Worm (Caenorhabditis elegans) whole organism, late embryonic: ENCODE data around the gene C26D10.3.

Experiments used
- ceh-22 ChIP-seq: sonication (generic microtip); optimal IDR thresholded peaks from 2 replicates; lab custom pipeline; 2017; ENCODE audit warnings: missing biosample characterization, missing genetic modification characterization
- ceh-45 ChIP-seq: fragments of 200-800 bp; sonication (Bioruptor generic); IDR thresholded peaks from 2 replicates; pipeline ENCODE4 v1.3.6; 2022; ENCODE audit warnings: missing genetic modification reagents, missing genetic modification characterization, missing compliant biosample characterization
- elt-2 ChIP-seq: sonication (generic microtip); optimal IDR thresholded peaks from 2 replicates; lab custom pipeline; 2016; ENCODE audit warnings: missing genetic modification reagents, missing genetic modification characterization, missing compliant biosample characterization
- lim-6 ChIP-seq: sonication (generic microtip); optimal IDR thresholded peaks from 2 replicates; lab custom pipeline; 2016; ENCODE audit warnings: missing genetic modification characterization, missing compliant biosample characterization
- nhr-11 ChIP-seq: fragments of 150-350 bp; optimal IDR thresholded peaks from 2 replicates; lab custom pipeline; 2014; ENCODE audit warnings: missing biosample characterization, missing genetic modification characterization
- nhr-232 ChIP-seq: sonication (generic microtip); optimal IDR thresholded peaks from 2 replicates; lab custom pipeline; 2016; ENCODE audit warnings: missing genetic modification characterization, missing compliant biosample characterization
- pros-1 ChIP-seq: fragments of 150-350 bp; optimal IDR thresholded peaks from 2 replicates; lab custom pipeline; 2014; ENCODE audit warnings: missing biosample characterization, missing genetic modification reagents, missing genetic modification characterization
- rnt-1 ChIP-seq: sonication (generic microtip); optimal IDR thresholded peaks from 2 replicates; lab custom pipeline; 2016; ENCODE audit warnings: missing genetic modification characterization, missing compliant biosample characterization
- tbx-7 ChIP-seq: sonication (generic microtip); optimal IDR thresholded peaks from 2 replicates; lab custom pipeline; 2016; ENCODE audit warnings: missing genotype, missing genetic modification characterization, missing compliant biosample characterization

DNA sequence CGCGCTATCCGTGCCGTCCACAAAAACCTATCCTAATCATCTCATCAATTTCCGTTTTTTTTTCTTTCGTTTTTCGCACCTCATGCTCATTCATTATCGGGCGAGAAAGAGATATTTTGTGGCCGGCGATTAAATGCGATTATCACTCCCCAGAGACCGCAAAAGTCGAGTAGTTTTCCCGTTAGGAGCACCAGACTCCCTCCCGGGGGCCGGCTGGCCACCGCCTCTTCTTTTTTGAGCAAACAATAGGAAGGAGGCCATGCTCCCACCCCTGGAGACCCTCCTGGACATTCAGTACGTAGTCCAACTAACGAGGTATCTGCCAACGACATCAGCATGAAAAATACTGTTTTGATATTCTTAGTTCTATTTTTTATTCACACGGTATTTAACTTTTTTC lies 35.3 kb downstream of the C26D10.3 start, which contains the start of gene M195.2:
- TF ChIP-seq pros-1 (tag; lab: Kevin White, UChicago) = no peak
- no peak for TF ChIP-seq tbx-7 (tag; lab: Kevin White, UChicago)
- no peak for TF ChIP-seq elt-2 (tag; lab: Kevin White, UChicago)
- no peak for TF ChIP-seq lim-6 (tag; lab: Kevin White, UChicago)
- no peak for TF ChIP-seq nhr-11 (tag; lab: Kevin White, UChicago)
- TF ChIP-seq ceh-22 (tag; lab: Kevin White, UChicago) = no peak
- TF ChIP-seq ceh-45 (GFP tag; lab: Robert Waterston, UW) = no peak
- TF ChIP-seq rnt-1 (tag; lab: Kevin White, UChicago) = no peak
- TF ChIP-seq nhr-232 (tag; lab: Kevin White, UChicago) = no peak
